Fruit fly (Drosophila melanogaster): ENCODE data around the gene DIP-gamma.
A peak's percentile ranks its signal among the peaks of the same experiment; 100 is the strongest.

Gene DIP-gamma

dm6 chr3R:28904816-28905435 is 65.2 kb downstream of the DIP-gamma start (continued):
- TF ChIP-seq Rx (GFP tag; IDR thresholded peaks at IDR 0.05) (peak; percentile 76), CG2712 (tag; optimal IDR thresholded peaks at IDR 0.05) (peak; percentile 66), CG13123 (GFP tag; optimal IDR thresholded peaks at IDR 0.05) (peak; percentile 21), CG8281 (tag; optimal IDR thresholded peaks at IDR 0.05) (no peak), CG8359 (GFP tag; optimal IDR thresholded peaks at IDR 0.05; ENCODE audit: borderline replicate concordance) (no peak), BtbVII (GFP tag; optimal IDR thresholded peaks at IDR 0.05) (peak; percentile 30), BEAF-32 (GFP tag; optimal IDR thresholded peaks at IDR 0.05) (no peak), CG1792 (GFP tag; optimal IDR thresholded peaks at IDR 0.05) (peak; percentile 40), eyg (GFP tag; optimal IDR thresholded peaks at IDR 0.05) (peak; percentile 61), Deaf1 (tag; optimal IDR thresholded peaks at IDR 0.05) (no peak), Sry-β (GFP tag; optimal IDR thresholded peaks at IDR 0.05) (no peak), CG12744 (GFP tag; optimal IDR thresholded peaks at IDR 0.05) (peak; percentile 60), CG3995 (GFP tag; optimal IDR thresholded peaks at IDR 0.05) (no peak), hb (GFP tag; IDR thresholded peaks at IDR 0.05; ENCODE audit: partially characterized antibody) (no peak), CG11085 (GFP tag; IDR thresholded peaks at IDR 0.05) (peak; percentile 74), CG4730 (GFP tag; IDR thresholded peaks at IDR 0.05) (peak; percentile 78), Abd-B (GFP tag; optimal IDR thresholded peaks at IDR 0.05) (peak; percentile 62), run (tag; optimal IDR thresholded peaks at IDR 0.05) (no peak), ro (GFP tag; IDR thresholded peaks at IDR 0.05) (peak; percentile 33; the same call in 1 of the 2 replicates)

dm6 chr3R:28904174-28904573 is 66.0 kb downstream of the DIP-gamma start:
- TF ChIP-seq ewg (GFP tag; optimal IDR thresholded peaks at IDR 0.05) (peak; percentile 23), CG4820 (GFP tag; optimal IDR thresholded peaks at IDR 0.05) (peak; percentile 15), CG17361 (GFP tag; IDR thresholded peaks at IDR 0.05) (no peak; the same call in 1 of the 3 replicates), Atf6 (GFP tag; IDR thresholded peaks at IDR 0.05) (0 out of 2 replicates have a peak, but pooled peaks have one; percentile 18), tx (GFP tag; optimal IDR thresholded peaks at IDR 0.05) (no peak), CG3407 (GFP tag; optimal IDR thresholded peaks at IDR 0.05) (no peak), CG10543 (GFP tag; optimal IDR thresholded peaks at IDR 0.05) (no peak), ind (GFP tag; optimal IDR thresholded peaks at IDR 0.05) (peak; percentile 32), eyg (GFP tag; optimal IDR thresholded peaks at IDR 0.05) (no peak), Side (GFP tag; optimal IDR thresholded peaks at IDR 0.05) (no peak), dimm (GFP tag; IDR thresholded peaks at IDR 0.05) (no peak), CG6765 (GFP tag; optimal IDR thresholded peaks at IDR 0.05) (no peak), Kr (GFP tag; optimal IDR thresholded peaks at IDR 0.05) (no peak), CG11093 (GFP tag; IDR thresholded peaks at IDR 0.05) (peak; percentile 58; the same call in 2 of the 3 replicates), Meics (GFP tag; optimal IDR thresholded peaks at IDR 0.05) (peak; percentile 35), CG1233 (GFP tag; optimal IDR thresholded peaks at IDR 0.05) (peak; percentile 10), Six4 (GFP tag; optimal IDR thresholded peaks at IDR 0.05) (no peak), lola (GFP tag; optimal IDR thresholded peaks at IDR 0.05) (peak in 1 of 3 experiments; percentile 18), CG1647 (GFP tag; optimal IDR thresholded peaks at IDR 0.05) (no peak), Dref (GFP tag; IDR thresholded peaks at IDR 0.05) (no peak), CG11247 (GFP tag; IDR thresholded peaks at IDR 0.05) (0 out of 2 replicates have a peak, but pooled peaks have one; percentile 16), CG18476 (GFP tag; optimal IDR thresholded peaks at IDR 0.05) (no peak), CG6854 (GFP tag; optimal IDR thresholded peaks at IDR 0.05) (no peak), CG11398 (GFP tag; optimal IDR thresholded peaks at IDR 0.05) (no peak), CG7372 (GFP tag; IDR thresholded peaks at IDR 0.05) (peak; percentile 45), Jarid2 (GFP tag; optimal IDR thresholded peaks at IDR 0.05) (no peak), run (tag; optimal IDR thresholded peaks at IDR 0.05) (no peak), CG17829 (tag; optimal IDR thresholded peaks at IDR 0.05) (peak; percentile 58), CG34376 (GFP tag; optimal IDR thresholded peaks at IDR 0.05) (no peak), HLH54F (GFP tag; optimal IDR thresholded peaks at IDR 0.05) (no peak), pb (GFP tag; optimal IDR thresholded peaks at IDR 0.05) (no peak), CG7271 (tag; optimal IDR thresholded peaks at IDR 0.05) (no peak), Taf1 (GFP tag; IDR thresholded peaks at IDR 0.05) (no peak)

Measured in whole organism, embryonic.